Worm (Caenorhabditis elegans) whole organism, midembryonic: ENCODE data around the gene F41G3.19.

Experiments used
- T22C8.4 ChIP-seq: fragments of 200-800 bp; sonication (Bioruptor generic); IDR thresholded peaks from 2 replicates; pipeline ENCODE4 v1.3.6; 2022; ENCODE audit warnings: missing genetic modification characterization, missing compliant biosample characterization
- flt-1 ChIP-seq: fragments of 200-800 bp; sonication (Bioruptor generic); IDR thresholded peaks from 2 replicates; pipeline ENCODE4 v1.3.6; 2022; ENCODE audit warnings: missing genetic modification characterization, missing compliant biosample characterization
- med-1 ChIP-seq: sonication (generic microtip); optimal IDR thresholded peaks from 2 replicates; lab custom pipeline; 2017; ENCODE audit warnings: missing genetic modification characterization, mild to moderate bottlenecking, missing compliant biosample characterization, antibody characterized with exemption, missing genetic modification reagents; ENCODE audit not compliant: insufficient read depth
- ref-1 ChIP-seq: fragments of 200-800 bp; sonication (Bioruptor generic); conservative IDR thresholded peaks from 2 replicates; pipeline ENCODE4 v1.3.6; 2022; ENCODE audit warnings: missing genetic modification reagents, missing genetic modification characterization, missing compliant biosample characterization
- ztf-29 ChIP-seq: fragments of 200-800 bp; sonication (Bioruptor generic); IDR thresholded peaks from 2 replicates; pipeline ENCODE4 v1.3.6; 2022; ENCODE audit warnings: missing genetic modification reagents, missing genetic modification characterization, missing compliant biosample characterization

DNA sequence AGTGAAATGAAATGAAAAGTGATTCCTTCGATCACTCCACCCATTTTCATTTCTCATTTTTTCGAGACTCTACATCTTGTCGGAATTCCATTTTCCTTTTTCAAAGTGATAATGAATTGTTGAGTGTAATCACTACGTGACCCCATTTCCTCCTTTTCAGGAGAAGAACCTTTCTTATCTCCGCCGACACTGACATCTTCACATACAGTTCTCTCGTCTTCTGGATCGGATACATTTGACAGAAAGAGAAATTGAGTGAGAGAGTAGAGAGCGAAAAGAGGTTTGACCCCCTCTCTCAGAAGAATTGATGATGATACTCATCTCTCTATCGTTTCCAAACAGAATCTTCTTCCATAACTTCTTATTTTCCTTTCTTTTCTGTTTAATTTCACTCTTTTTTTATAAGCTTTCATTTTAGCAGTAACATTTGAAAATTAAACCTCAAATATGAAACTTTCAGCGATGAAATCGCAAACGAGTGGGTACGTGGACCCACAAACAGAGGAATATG is 38.0 kb downstream of the F41G3.19 start, which contains the start of gene dpy-2:
- no peak for TF ChIP-seq flt-1
- TF ChIP-seq med-1 (GFP tag; lab: Kevin White, UChicago) = no peak
- TF ChIP-seq ztf-29 (GFP tag; lab: Robert Waterston, UW) = no peak
- no peak for TF ChIP-seq T22C8.4 (GFP tag; lab: Robert Waterston, UW)
- no peak for TF ChIP-seq ref-1 (GFP tag; lab: Robert Waterston, UW)
